Fruit fly (Drosophila melanogaster): Measurements from ENCODE around the gene BBS8.

DNA sequence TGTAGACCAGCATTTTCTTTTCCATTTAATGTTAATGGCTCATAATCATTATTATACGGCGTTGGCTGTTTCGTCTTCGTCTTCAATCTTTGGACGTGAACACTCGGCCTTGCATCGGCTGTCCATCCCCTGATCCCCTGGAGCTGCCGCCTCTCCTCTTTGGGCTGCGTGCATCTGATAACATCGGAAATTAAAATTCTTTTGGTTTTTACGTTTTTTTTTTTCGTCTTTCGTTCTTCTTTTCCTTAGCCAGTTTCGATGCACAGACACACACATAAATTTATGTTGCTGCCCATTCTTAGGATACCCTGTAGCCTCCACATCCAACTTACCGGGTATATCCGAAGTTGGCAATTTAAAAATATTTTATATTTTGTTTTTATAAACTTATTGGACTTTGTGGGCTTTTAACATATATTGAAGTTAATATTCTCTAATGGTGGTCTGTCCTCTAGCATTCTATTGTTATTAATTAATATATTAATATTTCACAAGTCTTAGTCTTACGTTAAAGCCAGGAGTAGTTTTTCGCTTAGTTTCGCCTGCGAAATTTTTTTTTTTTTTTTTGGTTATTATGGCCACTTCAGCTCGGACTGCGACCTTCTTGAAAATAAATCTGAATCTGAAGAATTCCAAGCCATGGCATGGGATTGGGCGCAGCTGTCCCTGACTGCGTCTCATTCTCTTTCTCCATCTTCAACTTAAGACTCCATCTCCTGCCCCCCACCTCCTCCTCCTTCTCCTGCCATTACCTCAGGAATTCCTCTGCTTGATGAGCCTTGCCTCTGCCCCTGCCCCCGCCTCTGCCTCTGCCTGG lies 18.2 kb downstream of the BBS8 start:
- no peak for TF ChIP-seq CTCF (optimal IDR thresholded peaks at IDR 0.05)
- no peak for TF ChIP-seq CG8478 (optimal IDR thresholded peaks at IDR 0.05)

Measured in S2 (cell line).